Fruit fly (Drosophila melanogaster) whole organism, embryonic: ENCODE data around the gene CG44006.

Experiments used
- Antp ChIP-seq: fragments of 200-800 bp; sonication (Bioruptor generic); optimal IDR thresholded peaks from 3 replicates; lab custom pipeline; 2016; ENCODE audit warnings: missing biosample characterization, missing genetic modification characterization
- Atf3 ChIP-seq: fragments of 200-800 bp; sonication (Bioruptor generic); optimal IDR thresholded peaks from 3 replicates; lab custom pipeline; 2016; ENCODE audit warnings: missing biosample characterization, missing genetic modification characterization
- Atf6 ChIP-seq: fragments of 200-800 bp; sonication (Bioruptor generic); IDR thresholded peaks from 2 replicates; pipeline ENCODE4 v1.3.6; 2022; ENCODE audit warnings: missing biosample characterization, missing genetic modification characterization
- CG10565 ChIP-seq: fragments of 200-800 bp; sonication (Bioruptor generic); optimal IDR thresholded peaks from 3 replicates; lab custom pipeline; 2016; ENCODE audit warnings: missing biosample characterization, mild to moderate bottlenecking, missing genetic modification characterization
- CG11695 ChIP-seq: fragments of 200-800 bp; sonication (Bioruptor generic); IDR thresholded peaks from 3 replicates; pipeline ENCODE4 v1.3.6; 2022; ENCODE audit warnings: missing biosample characterization, missing genetic modification characterization
- CG11696 ChIP-seq: fragments of 200-800 bp; sonication (Bioruptor generic); IDR thresholded peaks from 2 replicates; pipeline ENCODE4 v1.3.6; 2022; ENCODE audit warnings: missing biosample characterization, missing genetic modification characterization
- CG14441 ChIP-seq: fragments of 200-800 bp; sonication (Bioruptor generic); IDR thresholded peaks from 2 replicates; pipeline ENCODE4 v1.3.6; 2022; ENCODE audit warnings: missing biosample characterization, missing genetic modification characterization
- CG17186 ChIP-seq: fragments of 200-800 bp; sonication (Bioruptor generic); optimal IDR thresholded peaks from 3 replicates; lab custom pipeline; 2017; ENCODE audit warnings: missing biosample characterization, missing genetic modification reagents, missing genetic modification characterization
- CG18476 ChIP-seq: fragments of 200-800 bp; sonication (Bioruptor generic); optimal IDR thresholded peaks from 2 replicates; lab custom pipeline; 2016; ENCODE audit warnings: missing biosample characterization, mild to moderate bottlenecking, missing genetic modification characterization
- CG2199 ChIP-seq: fragments of 200-800 bp; sonication (Bioruptor generic); IDR thresholded peaks from 3 replicates; pipeline ENCODE4 v1.3.6; 2022; ENCODE audit warnings: missing biosample characterization, missing genetic modification characterization
- CG31224 ChIP-seq: fragments of 200-800 bp; sonication (Bioruptor generic); IDR thresholded peaks from 2 replicates; pipeline ENCODE4 v1.3.6; 2022; ENCODE audit warnings: missing biosample characterization, missing genetic modification characterization
- CG31365 ChIP-seq: fragments of 200-800 bp; sonication (Bioruptor generic); optimal IDR thresholded peaks from 2 replicates; lab custom pipeline; 2018; ENCODE audit warnings: missing biosample characterization, mild to moderate bottlenecking, missing genetic modification characterization
- CG33213 ChIP-seq: fragments of 200-800 bp; sonication (Bioruptor generic); optimal IDR thresholded peaks from 3 replicates; lab custom pipeline; 2016; ENCODE audit warnings: missing biosample characterization, missing genetic modification characterization
- CG4404 ChIP-seq: fragments of 200-800 bp; sonication (Bioruptor generic); IDR thresholded peaks from 2 replicates; pipeline ENCODE4 v1.3.6; 2022; ENCODE audit warnings: missing biosample characterization, missing genetic modification characterization
- CG4730 ChIP-seq: fragments of 200-800 bp; sonication (Bioruptor generic); IDR thresholded peaks from 2 replicates; pipeline ENCODE4 v1.3.6; 2022; ENCODE audit warnings: missing biosample characterization, missing genetic modification characterization
- CG7963 ChIP-seq: fragments of 200-800 bp; sonication (Bioruptor generic); IDR thresholded peaks from 3 replicates; pipeline ENCODE4 v1.3.6; 2022; ENCODE audit warnings: missing biosample characterization, missing genetic modification characterization; ENCODE audit not compliant: partially characterized antibody
- CG7987 ChIP-seq: fragments of 200-800 bp; sonication (Bioruptor generic); optimal IDR thresholded peaks from 2 replicates; lab custom pipeline; 2018; ENCODE audit warnings: missing biosample characterization, mild to moderate bottlenecking, missing genetic modification characterization, moderate library complexity
- CG8089 ChIP-seq: fragments of 200-800 bp; sonication (Bioruptor generic); optimal IDR thresholded peaks from 3 replicates; lab custom pipeline; 2016; ENCODE audit warnings: missing biosample characterization, missing genetic modification characterization
- E2f1 ChIP-seq: fragments of 200-800 bp; sonication (Bioruptor generic); IDR thresholded peaks from 2 replicates; pipeline ENCODE4 v1.3.6; 2022; ENCODE audit warnings: missing biosample characterization, missing genetic modification characterization
- Ets65A ChIP-seq: fragments of 200-800 bp; sonication (Bioruptor generic); peaks from one replicate; lab custom pipeline; 2016; ENCODE audit warnings: missing biosample characterization, missing genetic modification characterization
- Hr39 ChIP-seq: fragments of >200 bp; optimal IDR thresholded peaks from 2 replicates; lab custom pipeline; 2017
- Hr78 ChIP-seq, 2 experiments: fragments of 200-800 bp in 1 of 2; fragments of >200 bp in 1 of 2; sonication (Bioruptor generic) in 1 of 2; optimal IDR thresholded peaks; 2 replicates each; lab custom pipeline; 2017 to 2019; ENCODE audit warnings: missing biosample characterization in 2 of 2, missing genetic modification characterization in 2 of 2, mild to moderate bottlenecking in 1 of 2, moderate library complexity in 1 of 2
- Lim3 ChIP-seq: fragments of 200-800 bp; sonication (Bioruptor generic); IDR thresholded peaks from 2 replicates; pipeline ENCODE4 v1.3.6; 2022; ENCODE audit warnings: missing biosample characterization, missing genetic modification characterization
- MBD-R2 ChIP-seq: fragments of 200-800 bp; sonication (Bioruptor generic); IDR thresholded peaks from 2 replicates; pipeline ENCODE4 v1.3.6; 2022; ENCODE audit warnings: missing biosample characterization, missing genetic modification characterization
- NfI ChIP-seq: fragments of 200-800 bp; sonication (Bioruptor generic); optimal IDR thresholded peaks from 3 replicates; lab custom pipeline; 2018; ENCODE audit warnings: missing biosample characterization, mild to moderate bottlenecking, missing genetic modification characterization, moderate library complexity
- Pdp1 ChIP-seq, 2 experiments: fragments of 200-800 bp; sonication (Bioruptor generic); optimal IDR thresholded peaks; 3 replicates each; lab custom pipeline; 2016; ENCODE audit warnings: missing biosample characterization in 2 of 2, missing genetic modification characterization in 2 of 2, mild to moderate bottlenecking in 1 of 2, moderate library complexity in 1 of 2
- Ravus ChIP-seq: fragments of 200-800 bp; sonication (Bioruptor generic); IDR thresholded peaks from 2 replicates; pipeline ENCODE4 v1.3.6; 2022; ENCODE audit warnings: missing biosample characterization, missing genetic modification characterization
- Six4 ChIP-seq: fragments of 200-800 bp; sonication (Bioruptor generic); optimal IDR thresholded peaks from 2 replicates; lab custom pipeline; 2016; ENCODE audit warnings: missing biosample characterization, missing genetic modification characterization
- bcd ChIP-seq: fragments of 200-800 bp; sonication (Bioruptor generic); optimal IDR thresholded peaks from 2 replicates; lab custom pipeline; 2017; ENCODE audit warnings: missing biosample characterization, mild to moderate bottlenecking, missing genetic modification characterization
- bigmax ChIP-seq: fragments of 200-800 bp; sonication (Bioruptor generic); optimal IDR thresholded peaks from 2 replicates; lab custom pipeline; 2018; ENCODE audit warnings: missing biosample characterization, mild to moderate bottlenecking, missing genetic modification characterization
- cg ChIP-seq: fragments of 200-800 bp; sonication (Bioruptor generic); optimal IDR thresholded peaks from 3 replicates; lab custom pipeline; 2019; ENCODE audit warnings: missing biosample characterization, mild to moderate bottlenecking, missing genetic modification characterization, moderate library complexity
- chn ChIP-seq: fragments of 200-800 bp; sonication (Bioruptor generic); optimal IDR thresholded peaks from 2 replicates; lab custom pipeline; 2016; ENCODE audit warnings: missing biosample characterization, missing genetic modification characterization
- crol ChIP-seq: fragments of 200-800 bp; sonication (Bioruptor generic); IDR thresholded peaks from 2 replicates; pipeline ENCODE4 v1.3.6; 2022; ENCODE audit warnings: missing biosample characterization, missing genetic modification characterization
- dati ChIP-seq: fragments of 200-800 bp; sonication (Bioruptor generic); IDR thresholded peaks from 2 replicates; pipeline ENCODE4 v1.3.6; 2022; ENCODE audit warnings: missing biosample characterization, missing genetic modification characterization
- dm ChIP-seq: fragments of 200-800 bp; sonication (Bioruptor generic); optimal IDR thresholded peaks from 3 replicates; lab custom pipeline; 2016; ENCODE audit warnings: missing biosample characterization, missing genetic modification characterization
- gem ChIP-seq: fragments of 200-800 bp; sonication (Bioruptor generic); optimal IDR thresholded peaks from 2 replicates; lab custom pipeline; 2019; ENCODE audit warnings: missing biosample characterization, mild to moderate bottlenecking, missing genetic modification characterization, moderate library complexity
- gfzf ChIP-seq: fragments of 200-800 bp; sonication (Bioruptor generic); optimal IDR thresholded peaks from 2 replicates; lab custom pipeline; 2016; ENCODE audit warnings: missing biosample characterization, mild to moderate bottlenecking, missing genetic modification characterization, moderate library complexity
- h ChIP-seq: fragments of >200 bp; optimal IDR thresholded peaks from 2 replicates; lab custom pipeline; 2017
- hkb ChIP-seq, 2 experiments: fragments of 200-800 bp in 1 of 2; fragments of >200 bp in 1 of 2; sonication (Bioruptor generic) in 1 of 2; IDR thresholded peaks in 1 of 2; optimal IDR thresholded peaks in 1 of 2; 2 replicates each; pipeline versions ENCODE4 v1.3.6 to Lab custom; 2017 to 2022; ENCODE audit warnings: missing biosample characterization in 1 of 2, missing genetic modification characterization in 1 of 2
- jumu ChIP-seq: fragments of 200-800 bp; sonication (Bioruptor generic); optimal IDR thresholded peaks from 3 replicates; lab custom pipeline; 2016; ENCODE audit warnings: missing biosample characterization, missing genetic modification characterization
- mam ChIP-seq: fragments of 200-800 bp; sonication (Bioruptor generic); optimal IDR thresholded peaks from 3 replicates; lab custom pipeline; 2016; ENCODE audit warnings: missing biosample characterization, missing genetic modification characterization
- oc ChIP-seq: fragments of 200-800 bp; sonication (Bioruptor generic); optimal IDR thresholded peaks from 2 replicates; lab custom pipeline; 2018; ENCODE audit warnings: missing biosample characterization, mild to moderate bottlenecking, missing genetic modification characterization, moderate library complexity
- org-1 ChIP-seq: fragments of 200-800 bp; sonication (Bioruptor generic); optimal IDR thresholded peaks from 2 replicates; lab custom pipeline; 2017; ENCODE audit warnings: missing biosample characterization, missing genetic modification characterization
- ro ChIP-seq: fragments of 200-800 bp; sonication (Bioruptor generic); IDR thresholded peaks from 2 replicates; pipeline ENCODE4 v1.3.6; 2022; ENCODE audit warnings: missing biosample characterization, missing genetic modification characterization
- row ChIP-seq: fragments of 200-800 bp; sonication (Bioruptor generic); IDR thresholded peaks from 3 replicates; pipeline ENCODE4 v1.3.6; 2022; ENCODE audit warnings: missing biosample characterization, missing genetic modification characterization
- salm ChIP-seq: fragments of 200-800 bp; sonication (Bioruptor generic); optimal IDR thresholded peaks from 2 replicates; lab custom pipeline; 2018; ENCODE audit warnings: missing biosample characterization, mild to moderate bottlenecking, missing genetic modification characterization
- slp2 ChIP-seq: fragments of 200-800 bp; sonication (Bioruptor generic); optimal IDR thresholded peaks from 2 replicates; lab custom pipeline; 2016; ENCODE audit warnings: missing biosample characterization, missing genetic modification characterization
- tin ChIP-seq: fragments of 200-800 bp; sonication (Bioruptor generic); optimal IDR thresholded peaks from 3 replicates; lab custom pipeline; 2016; ENCODE audit warnings: missing biosample characterization, missing genetic modification characterization
- unc-4 ChIP-seq: fragments of 200-800 bp; sonication (Bioruptor generic); IDR thresholded peaks from 2 replicates; pipeline ENCODE4 v1.3.6; 2022; ENCODE audit warnings: missing biosample characterization, missing genetic modification characterization; ENCODE audit not compliant: partially characterized antibody
- vfl ChIP-seq: fragments of 200-800 bp; sonication (Bioruptor generic); optimal IDR thresholded peaks from 2 replicates; lab custom pipeline; 2016; ENCODE audit warnings: missing biosample characterization, missing genetic modification characterization
- z ChIP-seq: fragments of 200-800 bp; sonication (Bioruptor generic); IDR thresholded peaks from 3 replicates; pipeline ENCODE4 v1.3.6; 2022; ENCODE audit warnings: missing biosample characterization, missing genetic modification characterization

Gene CG44006

dm6 chr3L:18077649-18078417 lies 7.9 kb upstream of the CG44006 start (continued):
- no peak for TF ChIP-seq CG4730 (GFP tag; lab: Robert Waterston, UW)
- TF ChIP-seq CG14441 (GFP tag; lab: Robert Waterston, UW), result no peak
- no peak for TF ChIP-seq CG4404 (GFP tag; lab: Robert Waterston, UW)
- TF ChIP-seq chn (GFP tag; lab: Kevin White, UChicago), result no peak
- no peak for TF ChIP-seq dm (GFP tag; lab: Kevin White, UChicago)
- no peak for TF ChIP-seq Antp (GFP tag; lab: Kevin White, UChicago)
- no peak for TF ChIP-seq CG7987
- TF ChIP-seq ro (GFP tag; lab: Robert Waterston, UW), result no peak
- TF ChIP-seq CG31365, result no peak
- no peak for TF ChIP-seq CG2199 (GFP tag; lab: Robert Waterston, UW)
- TF ChIP-seq bigmax, result no peak
- no peak for TF ChIP-seq Pdp1 (GFP tag; optimal IDR thresholded peaks at IDR 0.05; lab: Kevin White, UChicago)
- peak in 1 of 2 experiments; percentile 25 for TF ChIP-seq Hr78 (GFP tag; optimal IDR thresholded peaks at IDR 0.05; lab: Kevin White, UChicago)
- TF ChIP-seq bcd (GFP tag; lab: Kevin White, UChicago), result peak; percentile 10
- no peak for TF ChIP-seq hkb (optimal IDR thresholded peaks at IDR 0.05; lab: Kevin White, UChicago)
- TF ChIP-seq hkb (GFP tag; IDR thresholded peaks at IDR 0.05; lab: Robert Waterston, UW), result no peak
- TF ChIP-seq CG8089 (GFP tag; lab: Kevin White, UChicago), result no peak
- TF ChIP-seq Ets65A (GFP tag; lab: Kevin White, UChicago), result peak; percentile 68
- TF ChIP-seq org-1 (GFP tag; lab: Kevin White, UChicago), result peak; percentile 33
- no peak for TF ChIP-seq Atf6 (GFP tag; lab: Robert Waterston, UW)
- TF ChIP-seq gem (tag; lab: Kevin White, UChicago), result peak; percentile 75
- peak; percentile 27 for TF ChIP-seq tin (GFP tag; lab: Kevin White, UChicago)
- TF ChIP-seq z (GFP tag; lab: Robert Waterston, UW), result no peak
- no peak for TF ChIP-seq Hr39 (lab: Kevin White, UChicago)
- TF ChIP-seq Lim3 (GFP tag; lab: Robert Waterston, UW), result no peak
- TF ChIP-seq row (GFP tag; lab: Robert Waterston, UW), result no peak; the same call in 2 of the 3 replicates
- no peak for TF ChIP-seq slp2
- peak; percentile 26; the same call in 1 of the 2 replicates for TF ChIP-seq E2f1 (GFP tag; lab: Robert Waterston, UW)
- TF ChIP-seq Atf3 (GFP tag; lab: Kevin White, UChicago), result no peak
- TF ChIP-seq MBD-R2, result no peak
- no peak for TF ChIP-seq unc-4
- peak; percentile 3 for TF ChIP-seq cg
- no peak for TF ChIP-seq CG33213 (GFP tag; lab: Kevin White, UChicago)
- no peak for TF ChIP-seq mam (GFP tag; lab: Kevin White, UChicago)
- no peak for TF ChIP-seq NfI (GFP tag; lab: Kevin White, UChicago)
- peak; percentile 8 for TF ChIP-seq Six4
- no peak for TF ChIP-seq CG11696 (GFP tag; lab: Robert Waterston, UW)
- no peak for TF ChIP-seq gfzf
- TF ChIP-seq Ravus, result no peak
- TF ChIP-seq h (lab: Kevin White, UChicago), result no peak
- no peak for TF ChIP-seq jumu (GFP tag; lab: Kevin White, UChicago)
- TF ChIP-seq CG10565 (GFP tag; lab: Kevin White, UChicago), result no peak
- peak; percentile 65; the same call in 2 of the 3 replicates for TF ChIP-seq CG11695 (GFP tag; lab: Robert Waterston, UW)
- no peak for TF ChIP-seq salm
- no peak for TF ChIP-seq CG18476 (GFP tag; lab: Kevin White, UChicago)
- TF ChIP-seq oc (tag; lab: Kevin White, UChicago), result no peak
- TF ChIP-seq dati (GFP tag; lab: Robert Waterston, UW), result no peak
- TF ChIP-seq CG17186 (GFP tag; lab: Kevin White, UChicago), result no peak
- no peak for TF ChIP-seq CG7963
- TF ChIP-seq vfl (GFP tag; lab: Kevin White, UChicago), result no peak
- TF ChIP-seq CG31224 (GFP tag; lab: Robert Waterston, UW), result no peak
- TF ChIP-seq crol (GFP tag; lab: Robert Waterston, UW), result no peak; the same call in 1 of the 2 replicates
